Worm (Caenorhabditis elegans) whole organism, L2 larva: ENCODE measurements around the gene srw-109.
A peak's percentile ranks its signal among the peaks of the same experiment; 100 is the strongest.

Source experiments
- C34F6.9 ChIP-seq: fragments of 150-350 bp; optimal IDR thresholded peaks from 2 replicates; lab custom pipeline; 2014; ENCODE audit warnings: missing biosample characterization, missing genetic modification characterization
- F13H6.1 ChIP-seq: sonication (generic microtip); optimal IDR thresholded peaks from 2 replicates; lab custom pipeline; 2016; ENCODE audit warnings: missing genetic modification characterization, missing compliant biosample characterization
- R02D3.7 ChIP-seq: fragments of 150-350 bp; optimal IDR thresholded peaks from 2 replicates; lab custom pipeline; 2014; ENCODE audit warnings: missing biosample characterization, missing genetic modification characterization
- ZK546.5 ChIP-seq: sonication (generic microtip); optimal IDR thresholded peaks from 2 replicates; lab custom pipeline; 2017; ENCODE audit warnings: missing biosample characterization, missing genetic modification characterization
- alr-1 ChIP-seq: fragments of 150-350 bp; optimal IDR thresholded peaks from 2 replicates; lab custom pipeline; 2014; ENCODE audit warnings: missing biosample characterization, missing genetic modification characterization
- aly-2 ChIP-seq: fragments of 150-350 bp; optimal IDR thresholded peaks from 2 replicates; lab custom pipeline; 2014; ENCODE audit warnings: missing biosample characterization, missing genetic modification characterization
- ama-1 ChIP-seq: fragments of 150-350 bp; optimal IDR thresholded peaks from 2 replicates; lab custom pipeline; 2018; ENCODE audit warnings: inconsistent platforms
- crh-2 ChIP-seq: sonication (generic microtip); optimal IDR thresholded peaks from 2 replicates; lab custom pipeline; 2017; ENCODE audit warnings: missing biosample characterization, missing genetic modification characterization
- egl-27 ChIP-seq: sonication (generic microtip); optimal IDR thresholded peaks from 3 replicates; lab custom pipeline; 2017; ENCODE audit warnings: missing biosample characterization, missing genetic modification reagents, missing genetic modification characterization
- elt-1 ChIP-seq: fragments of 150-350 bp; optimal IDR thresholded peaks from 2 replicates; lab custom pipeline; 2014; ENCODE audit warnings: missing biosample characterization, missing genetic modification characterization
- elt-3 ChIP-seq: sonication (generic microtip); optimal IDR thresholded peaks from 2 replicates; lab custom pipeline; 2017; ENCODE audit warnings: missing biosample characterization, missing genetic modification characterization
- fos-1 ChIP-seq: fragments of 150-350 bp; optimal IDR thresholded peaks from 2 replicates; lab custom pipeline; 2014; ENCODE audit warnings: missing biosample characterization, missing genetic modification characterization
- gmeb-1 ChIP-seq: fragments of 150-350 bp; optimal IDR thresholded peaks from 2 replicates; lab custom pipeline; 2014; ENCODE audit warnings: missing biosample characterization, missing genetic modification characterization
- lin-11 ChIP-seq: fragments of 150-350 bp; sonication (generic microtip); optimal IDR thresholded peaks from 2 replicates; lab custom pipeline; 2014; ENCODE audit warnings: missing biosample characterization, missing genetic modification characterization, inconsistent platforms, mixed read lengths
- lin-13 ChIP-seq: fragments of 150-350 bp; optimal IDR thresholded peaks from 2 replicates; lab custom pipeline; 2014; ENCODE audit warnings: missing biosample characterization, missing genetic modification reagents, missing genetic modification characterization
- lin-39 ChIP-seq: fragments of 150-350 bp; optimal IDR thresholded peaks from 2 replicates; lab custom pipeline; 2014; ENCODE audit warnings: missing biosample characterization, missing genetic modification reagents, missing genetic modification characterization
- lsy-2 ChIP-seq, 2 experiments: fragments of 150-350 bp in 1 of 2; sonication (generic microtip) in 1 of 2; optimal IDR thresholded peaks; 2 replicates each; lab custom pipeline; 2014 to 2017; ENCODE audit warnings: missing biosample characterization in 2 of 2, missing genetic modification characterization in 2 of 2
- mab-5 ChIP-seq: fragments of 150-350 bp; optimal IDR thresholded peaks from 2 replicates; lab custom pipeline; 2014; ENCODE audit warnings: missing biosample characterization, missing genetic modification characterization
- mbf-1 ChIP-seq: sonication (generic microtip); optimal IDR thresholded peaks from 2 replicates; lab custom pipeline; 2017; ENCODE audit warnings: missing biosample characterization, missing genetic modification characterization
- mdl-1 ChIP-seq, 2 experiments: fragments of 150-350 bp in 1 of 2; sonication (generic microtip) in 1 of 2; optimal IDR thresholded peaks; 2 replicates each; lab custom pipeline; 2017; ENCODE audit warnings: missing biosample characterization in 2 of 2, missing genetic modification characterization in 2 of 2
- nhr-10 ChIP-seq: sonication (generic microtip); optimal IDR thresholded peaks from 2 replicates; lab custom pipeline; 2017; ENCODE audit warnings: missing biosample characterization, missing genetic modification characterization
- nhr-11 ChIP-seq: fragments of 150-350 bp; optimal IDR thresholded peaks from 2 replicates; lab custom pipeline; 2014; ENCODE audit warnings: missing biosample characterization, missing genetic modification characterization
- nhr-12 ChIP-seq: fragments of 150-350 bp; optimal IDR thresholded peaks from 2 replicates; lab custom pipeline; 2014; ENCODE audit warnings: missing biosample characterization, missing genetic modification characterization
- nhr-129 ChIP-seq: fragments of 150-350 bp; optimal IDR thresholded peaks from 2 replicates; lab custom pipeline; 2014; ENCODE audit warnings: missing biosample characterization, missing genetic modification characterization
- nhr-21 ChIP-seq: fragments of 150-350 bp; optimal IDR thresholded peaks from 2 replicates; lab custom pipeline; 2014; ENCODE audit warnings: missing biosample characterization, missing genetic modification characterization
- nhr-237 ChIP-seq: fragments of 150-350 bp; optimal IDR thresholded peaks from 2 replicates; lab custom pipeline; 2014; ENCODE audit warnings: missing biosample characterization, missing genetic modification characterization
- nhr-25 ChIP-seq: fragments of 150-350 bp; sonication (generic microtip); optimal IDR thresholded peaks from 3 replicates; lab custom pipeline; 2014; ENCODE audit warnings: missing biosample characterization, missing genetic modification characterization
- nhr-6 ChIP-seq: fragments of 150-350 bp; optimal IDR thresholded peaks from 2 replicates; lab custom pipeline; 2014; ENCODE audit warnings: missing biosample characterization, missing genetic modification characterization
- nhr-77 ChIP-seq: fragments of 150-350 bp; optimal IDR thresholded peaks from 2 replicates; lab custom pipeline; 2014; ENCODE audit warnings: missing biosample characterization, missing genetic modification characterization
- peb-1 ChIP-seq: fragments of 150-350 bp; optimal IDR thresholded peaks from 2 replicates; lab custom pipeline; 2014; ENCODE audit warnings: missing biosample characterization, missing genetic modification characterization
- sem-4 ChIP-seq: fragments of 150-350 bp; optimal IDR thresholded peaks from 2 replicates; lab custom pipeline; 2014; ENCODE audit warnings: missing biosample characterization, missing genetic modification reagents, missing genetic modification characterization
- skn-1 ChIP-seq: sonication (generic microtip); optimal IDR thresholded peaks from 2 replicates; lab custom pipeline; 2017; ENCODE audit warnings: missing biosample characterization, missing genetic modification characterization
- sma-3 ChIP-seq: sonication (generic microtip); optimal IDR thresholded peaks from 2 replicates; lab custom pipeline; 2016; ENCODE audit warnings: missing genetic modification reagents, missing genetic modification characterization, missing compliant biosample characterization
- sma-9 ChIP-seq, 2 experiments: fragments of 150-350 bp in 1 of 2; sonication (generic microtip) in 1 of 2; optimal IDR thresholded peaks; 2 replicates each; lab custom pipeline; 2014 to 2016; ENCODE audit warnings: missing genetic modification characterization in 2 of 2, mild to moderate bottlenecking in 1 of 2, missing biosample characterization in 1 of 2, missing compliant biosample characterization in 1 of 2, missing genetic modification reagents in 1 of 2, moderate library complexity in 1 of 2
- snpc-4 ChIP-seq: fragments of 150-350 bp; optimal IDR thresholded peaks from 2 replicates; lab custom pipeline; 2014; ENCODE audit warnings: missing biosample characterization, missing genetic modification characterization
- unc-39 ChIP-seq: fragments of 150-350 bp; optimal IDR thresholded peaks from 2 replicates; lab custom pipeline; 2014; ENCODE audit warnings: missing biosample characterization, missing genetic modification characterization
- unc-55 ChIP-seq: fragments of 150-350 bp; sonication (generic microtip); optimal IDR thresholded peaks from 3 replicates; lab custom pipeline; 2014; ENCODE audit warnings: missing biosample characterization, missing genetic modification reagents, missing genetic modification characterization
- ztf-1 ChIP-seq: fragments of 200-800 bp; sonication (Bioruptor generic); conservative IDR thresholded peaks from 2 replicates; pipeline ENCODE4 v1.3.6; 2022; ENCODE audit warnings: missing genetic modification characterization, missing compliant biosample characterization
- ztf-11 ChIP-seq: sonication (generic microtip); optimal IDR thresholded peaks from 2 replicates; lab custom pipeline; 2017; ENCODE audit warnings: missing biosample characterization, missing genetic modification characterization

srw-109 gene

ce11 chrV:635630-636029 lies 26.9 kb upstream of the srw-109 start:
- TF ChIP-seq lsy-2 (tag; optimal IDR thresholded peaks at IDR 0.05; lab: Kevin White, UChicago) (no peak), nhr-25 (tag; lab: Kevin White, UChicago) (peak; percentile 25), snpc-4 (tag; lab: Kevin White, UChicago) (peak; percentile 74), lin-39 (no peak), gmeb-1 (tag; lab: Kevin White, UChicago) (peak; percentile 31), crh-2 (peak; percentile 47), C34F6.9 (tag; lab: Kevin White, UChicago) (peak; percentile 4), alr-1 (tag; lab: Kevin White, UChicago) (no peak), sma-9 (GFP tag; optimal IDR thresholded peaks at IDR 0.05; lab: Kevin White, UChicago) (peak; percentile 9), sma-9 (tag; optimal IDR thresholded peaks at IDR 0.05; lab: Kevin White, UChicago) (no peak), skn-1 (tag; lab: Kevin White, UChicago) (no peak), nhr-129 (tag; lab: Kevin White, UChicago) (peak; percentile 21), fos-1 (tag; lab: Kevin White, UChicago) (peak; percentile 44), aly-2 (tag; lab: Kevin White, UChicago) (no peak)

ce11 chrV:634855-635254 lies 26.1 kb upstream of the srw-109 start, which contains the start of gene F48G7.10:
TSS of gene F48G7.10 (minus strand) at chrV:634955.
- no peak for TF ChIP-seq skn-1 (tag; lab: Kevin White, UChicago)
- TF ChIP-seq alr-1 (tag; lab: Kevin White, UChicago): no peak
- TF ChIP-seq unc-55 (GFP tag; lab: Kevin White, UChicago): no peak
- no peak for TF ChIP-seq nhr-237 (tag; lab: Kevin White, UChicago)
- TF ChIP-seq nhr-25 (tag; lab: Kevin White, UChicago): no peak
- TF ChIP-seq lsy-2 (tag; optimal IDR thresholded peaks at IDR 0.05; lab: Kevin White, UChicago): no peak
- TF ChIP-seq elt-3 (tag; lab: Kevin White, UChicago): no peak
- TF ChIP-seq mdl-1 (tag; optimal IDR thresholded peaks at IDR 0.05; lab: Kevin White, UChicago): no peak
- no peak for TF ChIP-seq sem-4 (tag; lab: Kevin White, UChicago)
- no peak for TF ChIP-seq mbf-1 (tag; lab: Kevin White, UChicago)
- TF ChIP-seq egl-27 (tag; lab: Kevin White, UChicago): no peak
- TF ChIP-seq, all 48 proteins: peak for 0

- TF ChIP-seq lin-11 (tag; lab: Kevin White, UChicago): no peak
- no peak for TF ChIP-seq snpc-4 (tag; lab: Kevin White, UChicago)
- TF ChIP-seq nhr-11: no peak
- no peak for TF ChIP-seq peb-1 (tag; lab: Kevin White, UChicago)
- TF ChIP-seq sem-4 (tag; lab: Kevin White, UChicago): no peak
- no peak for TF ChIP-seq F13H6.1
- TF ChIP-seq crh-2: no peak
- no peak for TF ChIP-seq lin-13 (GFP tag; lab: Kevin White, UChicago)
- TF ChIP-seq gmeb-1 (tag; lab: Kevin White, UChicago): no peak
- TF ChIP-seq elt-1 (tag; lab: Kevin White, UChicago): no peak
- no peak for TF ChIP-seq lsy-2 (tag; optimal IDR thresholded peaks at IDR 0.05; lab: Kevin White, UChicago)
- no peak for TF ChIP-seq R02D3.7 (tag; lab: Kevin White, UChicago)
- TF ChIP-seq nhr-6 (tag; lab: Kevin White, UChicago): no peak
- TF ChIP-seq nhr-129 (tag; lab: Kevin White, UChicago): peak; percentile 15
- TF ChIP-seq ZK546.5 (tag; lab: Kevin White, UChicago): no peak
- no peak for TF ChIP-seq lin-39
- TF ChIP-seq unc-39 (tag; lab: Kevin White, UChicago): no peak
- TF ChIP-seq ztf-1 (GFP tag; lab: Robert Waterston, UW): no peak
- TF ChIP-seq mab-5 (tag; lab: Kevin White, UChicago): no peak
- TF ChIP-seq C34F6.9 (tag; lab: Kevin White, UChicago): peak; percentile 13
- no peak for TF ChIP-seq nhr-21
- TF ChIP-seq sma-9 (GFP tag; optimal IDR thresholded peaks at IDR 0.05; lab: Kevin White, UChicago): peak; percentile 24
- no peak for TF ChIP-seq sma-9 (tag; optimal IDR thresholded peaks at IDR 0.05; lab: Kevin White, UChicago)
- TF ChIP-seq nhr-10 (tag; lab: Kevin White, UChicago): no peak
- TF ChIP-seq ztf-11 (tag; lab: Kevin White, UChicago): no peak
- no peak for TF ChIP-seq alr-1 (tag; lab: Kevin White, UChicago)
- TF ChIP-seq elt-3 (tag; lab: Kevin White, UChicago): no peak
- TF ChIP-seq sma-3: no peak
- TF ChIP-seq aly-2 (tag; lab: Kevin White, UChicago): no peak
- no peak for TF ChIP-seq nhr-77 (tag; lab: Kevin White, UChicago)
- no peak for TF ChIP-seq nhr-12 (tag; lab: Kevin White, UChicago)
- TF ChIP-seq unc-55 (GFP tag; lab: Kevin White, UChicago): peak; percentile 48
- no peak for TF ChIP-seq ama-1 (lab: Kevin White, UChicago)
Measured at ce11 chrV:631832-632231, 23.1 kb upstream of the srw-109 start.
